Fruit fly (Drosophila melanogaster): Measurements from ENCODE around the gene CG33777.

The CG33777 gene

dm6 chr3L:4550153-4550802, 4.8 kb downstream of the CG33777 start (continued):
- no peak for TF ChIP-seq CG1529 (GFP tag; optimal IDR thresholded peaks at IDR 0.05)
- no peak for TF ChIP-seq caup (GFP tag; optimal IDR thresholded peaks at IDR 0.05; ENCODE audit: severe bottlenecking)
- TF ChIP-seq Lim3 (GFP tag; IDR thresholded peaks at IDR 0.05), result no peak
- TF ChIP-seq lbe (GFP tag; optimal IDR thresholded peaks at IDR 0.05), result no peak
- TF ChIP-seq unpg (GFP tag; optimal IDR thresholded peaks at IDR 0.05), result no peak
- TF ChIP-seq Aef1 (GFP tag; IDR thresholded peaks at IDR 0.05), result no peak
- no peak for TF ChIP-seq zfh2 (GFP tag; optimal IDR thresholded peaks at IDR 0.05)
- no peak for TF ChIP-seq CG34422 (GFP tag; IDR thresholded peaks at IDR 0.05)
- peak; percentile 7 for TF ChIP-seq CG6854 (GFP tag; optimal IDR thresholded peaks at IDR 0.05)
- no peak for TF ChIP-seq CG6254 (GFP tag; optimal IDR thresholded peaks at IDR 0.05)
- TF ChIP-seq CG14441 (GFP tag; IDR thresholded peaks at IDR 0.05), result no peak
- TF ChIP-seq da (GFP tag; optimal IDR thresholded peaks at IDR 0.05), result no peak
- TF ChIP-seq CG8290 (GFP tag; optimal IDR thresholded peaks at IDR 0.05), result no peak
- peak in 1 of 2 experiments; percentile 9 for TF ChIP-seq CG8290 (tag; optimal IDR thresholded peaks at IDR 0.05)
- TF ChIP-seq MESR4 (GFP tag; optimal IDR thresholded peaks at IDR 0.05), result no peak
- peak; percentile 40 for TF ChIP-seq CG34376 (GFP tag; optimal IDR thresholded peaks at IDR 0.05)
- TF ChIP-seq sens-2 (GFP tag; IDR thresholded peaks at IDR 0.05), result no peak
- no peak for TF ChIP-seq CG17802 (tag; optimal IDR thresholded peaks at IDR 0.05)
- TF ChIP-seq Bgb (GFP tag; IDR thresholded peaks at IDR 0.05; ENCODE audit: partially characterized antibody), result no peak
- peak; percentile 9 for TF ChIP-seq Blimp-1 (GFP tag; optimal IDR thresholded peaks at IDR 0.05)
- TF ChIP-seq Atf-2 (GFP tag; optimal IDR thresholded peaks at IDR 0.05), result no peak
- TF ChIP-seq lab (GFP tag; optimal IDR thresholded peaks at IDR 0.05), result peak; percentile 8
- TF ChIP-seq CG6683 (GFP tag; optimal IDR thresholded peaks at IDR 0.05), result no peak
- TF ChIP-seq Trl (optimal IDR thresholded peaks at IDR 0.05), result no peak
- TF ChIP-seq Trl (GFP tag; optimal IDR thresholded peaks at IDR 0.05), result no peak
- peak; percentile 42 for TF ChIP-seq sqz (GFP tag; optimal IDR thresholded peaks at IDR 0.05)
- TF ChIP-seq CG14965 (GFP tag; optimal IDR thresholded peaks at IDR 0.05; ENCODE audit: borderline replicate concordance), result no peak
- no peak for TF ChIP-seq CG43689 (GFP tag; IDR thresholded peaks at IDR 0.05)
- no peak for TF ChIP-seq CG17385 (GFP tag; optimal IDR thresholded peaks at IDR 0.05)
- no peak for TF ChIP-seq gce (GFP tag; IDR thresholded peaks at IDR 0.05)
- no peak for TF ChIP-seq BEAF-32 (GFP tag; optimal IDR thresholded peaks at IDR 0.05)
- no peak for TF ChIP-seq Sox100B (GFP tag; optimal IDR thresholded peaks at IDR 0.05)
- TF ChIP-seq CG32772 (GFP tag; IDR thresholded peaks at IDR 0.05), result no peak
- no peak for TF ChIP-seq CG13894 (tag; optimal IDR thresholded peaks at IDR 0.05)
- TF ChIP-seq Dref (GFP tag; IDR thresholded peaks at IDR 0.05), result no peak
- TF ChIP-seq stc (GFP tag; IDR thresholded peaks at IDR 0.05), result no peak
- no peak for TF ChIP-seq CG10654 (GFP tag; optimal IDR thresholded peaks at IDR 0.05)
- peak; percentile 1 for TF ChIP-seq Med (GFP tag)
- no peak for TF ChIP-seq CG18011 (GFP tag; optimal IDR thresholded peaks at IDR 0.05)
- TF ChIP-seq CG8281 (tag; optimal IDR thresholded peaks at IDR 0.05), result peak; percentile 90
- TF ChIP-seq Ravus (GFP tag; IDR thresholded peaks at IDR 0.05), result no peak
- no peak for TF ChIP-seq CG11695 (GFP tag; IDR thresholded peaks at IDR 0.05)
- no peak for TF ChIP-seq CG14050 (GFP tag; IDR thresholded peaks at IDR 0.05)
- TF ChIP-seq Doc3 (GFP tag; IDR thresholded peaks at IDR 0.05; ENCODE audit: partially characterized antibody), result no peak
- TF ChIP-seq CG11504 (tag; optimal IDR thresholded peaks at IDR 0.05), result peak; percentile 21
- TF ChIP-seq crp (GFP tag; optimal IDR thresholded peaks at IDR 0.05), result no peak
- TF ChIP-seq wdn (GFP tag; IDR thresholded peaks at IDR 0.05), result no peak
- TF ChIP-seq ase (GFP tag; IDR thresholded peaks at IDR 0.05), result no peak
- no peak for TF ChIP-seq Fer1 (GFP tag; optimal IDR thresholded peaks at IDR 0.05)
- TF ChIP-seq CG31441 (GFP tag; IDR thresholded peaks at IDR 0.05), result no peak
- no peak for TF ChIP-seq Sox102F (GFP tag; optimal IDR thresholded peaks at IDR 0.05)

Measured in whole organism, embryonic.